Worm (Caenorhabditis elegans) whole organism, L3 larva: ENCODE measurements around the gene slc-25A26.

Source experiments
- ZK546.5 ChIP-seq: sonication (generic microtip); optimal IDR thresholded peaks from 2 replicates; lab custom pipeline; 2017; ENCODE audit warnings: missing biosample characterization, missing genetic modification characterization
- aly-2 ChIP-seq: fragments of 150-350 bp; optimal IDR thresholded peaks from 2 replicates; lab custom pipeline; 2014; ENCODE audit warnings: missing biosample characterization, missing genetic modification characterization
- ama-1 ChIP-seq: fragments of 150-350 bp; optimal IDR thresholded peaks from 2 replicates; lab custom pipeline; 2018
- ceh-16 ChIP-seq: sonication (generic microtip); optimal IDR thresholded peaks from 2 replicates; lab custom pipeline; 2017; ENCODE audit warnings: missing biosample characterization, missing genetic modification characterization
- ceh-82 ChIP-seq: fragments of 150-350 bp; optimal IDR thresholded peaks from 2 replicates; lab custom pipeline; 2014; ENCODE audit warnings: missing biosample characterization, missing genetic modification characterization
- elt-1 ChIP-seq: fragments of 150-350 bp; optimal IDR thresholded peaks from 2 replicates; lab custom pipeline; 2014; ENCODE audit warnings: missing biosample characterization, missing genetic modification characterization
- elt-2 ChIP-seq: sonication (generic microtip); optimal IDR thresholded peaks from 2 replicates; lab custom pipeline; 2016; ENCODE audit warnings: missing genetic modification reagents, mild to moderate bottlenecking, missing genetic modification characterization, missing compliant biosample characterization
- fos-1 ChIP-seq: fragments of 150-350 bp; optimal IDR thresholded peaks from 2 replicates; lab custom pipeline; 2014; ENCODE audit warnings: missing biosample characterization, missing genetic modification characterization
- nhr-237 ChIP-seq: fragments of 150-350 bp; optimal IDR thresholded peaks from 2 replicates; lab custom pipeline; 2014; ENCODE audit warnings: missing biosample characterization, missing genetic modification characterization
- nhr-76 ChIP-seq: fragments of 150-350 bp; sonication (generic microtip); optimal IDR thresholded peaks from 5 replicates; lab custom pipeline; 2014; ENCODE audit warnings: missing biosample characterization, missing genetic modification characterization
- unc-62 ChIP-seq: fragments of 150-350 bp; sonication (generic microtip); optimal IDR thresholded peaks from 4 replicates; lab custom pipeline; 2014; ENCODE audit warnings: missing biosample characterization, missing genetic modification reagents, missing genetic modification characterization

ce11 chrIV:8881181-8881580 is 49.1 kb upstream of the slc-25A26 start, which contains the start of gene C09G9.8:
- TF ChIP-seq nhr-237 (no peak), nhr-76 (tag; lab: Kevin White, UChicago) (no peak), ceh-82 (tag; lab: Kevin White, UChicago) (no peak), elt-1 (tag; lab: Kevin White, UChicago) (no peak), aly-2 (tag; lab: Kevin White, UChicago) (no peak), ama-1 (no peak), ZK546.5 (no peak), fos-1 (tag; lab: Kevin White, UChicago) (no peak), unc-62 (GFP tag; lab: Kevin White, UChicago) (no peak), elt-2 (no peak), ceh-16 (tag; lab: Kevin White, UChicago) (no peak)
